Worm (Caenorhabditis elegans): Measurements from ENCODE around the gene T20D4.11.

DNA sequence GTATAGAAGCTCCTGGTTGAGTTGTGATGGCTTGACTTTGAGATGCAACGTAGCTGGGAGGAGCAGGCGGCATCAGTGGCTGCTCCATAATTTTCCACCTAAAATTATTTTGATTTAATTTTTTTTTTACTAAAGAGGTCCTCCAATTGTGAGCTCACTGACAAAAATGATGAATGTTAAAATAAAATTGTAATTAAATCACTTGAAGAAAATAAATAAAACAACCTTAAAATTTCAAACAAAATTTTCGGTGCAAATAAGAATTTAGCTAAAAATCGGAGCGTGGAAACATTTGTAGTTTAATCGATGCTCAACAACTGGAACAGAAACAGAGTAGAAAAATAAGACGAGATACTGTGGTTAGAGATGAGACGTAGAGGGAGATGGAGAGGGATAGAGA lies 41.4 kb upstream of the T20D4.11 start, which contains the start of gene scrm-3:
- TF ChIP-seq unc-62 (GFP tag; optimal IDR thresholded peaks at IDR 0.05): no peak
- no peak for TF ChIP-seq unc-39 (tag; optimal IDR thresholded peaks at IDR 0.05)
- no peak for TF ChIP-seq M03D4.4 (tag; optimal IDR thresholded peaks at IDR 0.05)
- TF ChIP-seq tbx-8 (GFP tag; optimal IDR thresholded peaks at IDR 0.05): no peak
- no peak for TF ChIP-seq blmp-1 (tag; optimal IDR thresholded peaks at IDR 0.05)
- no peak for TF ChIP-seq sptf-1 (tag; optimal IDR thresholded peaks at IDR 0.05)
- TF ChIP-seq mep-1 (tag; optimal IDR thresholded peaks at IDR 0.05): no peak
- TF ChIP-seq sem-2 (GFP tag; optimal IDR thresholded peaks at IDR 0.05): no peak
- TF ChIP-seq mab-5 (tag; optimal IDR thresholded peaks at IDR 0.05): no peak
- no peak for TF ChIP-seq ham-2 (GFP tag; optimal IDR thresholded peaks at IDR 0.05)
- TF ChIP-seq nhr-237 (tag; optimal IDR thresholded peaks at IDR 0.05): no peak
- no peak for TF ChIP-seq elt-3 (tag; optimal IDR thresholded peaks at IDR 0.05)

Measured in whole organism, mixed stage, embryonic.